Worm (Caenorhabditis elegans) whole organism, dauer: ENCODE data around the gene str-148.
"Not testable (repeated sequence)": the region's sequence is repeated elsewhere in the genome, so short reads cannot be mapped to it uniquely, and the experiment has no call there.

Experiments used
- unc-62 ChIP-seq: sonication (generic microtip); optimal IDR thresholded peaks from 2 replicates; lab custom pipeline; 2017; ENCODE audit warnings: missing biosample characterization, missing genetic modification reagents, missing genetic modification characterization

The str-148 gene

DNA sequence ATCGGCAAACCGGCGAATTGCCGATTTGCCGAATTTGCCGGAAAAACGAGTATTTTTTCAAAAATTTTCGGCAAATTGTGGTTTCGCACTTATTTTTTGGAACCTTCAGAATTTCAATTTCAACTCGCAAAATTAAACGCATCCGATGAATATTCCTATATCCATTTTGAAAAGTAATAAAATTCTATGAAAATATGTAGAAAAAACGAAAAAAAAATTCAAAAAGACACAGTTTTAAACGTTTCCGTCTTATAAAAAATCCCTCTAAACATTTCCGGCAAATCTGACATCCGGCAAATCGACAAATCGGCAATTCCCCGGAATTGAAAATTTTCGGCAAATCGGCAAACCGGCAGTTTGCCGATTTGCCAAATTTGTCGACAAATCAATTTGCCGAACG is at the start of gene str-148:
TSS of gene str-148 (plus strand) at position 301 of the 400 bp plus-strand sequence.
- TF ChIP-seq unc-62 (GFP tag; lab: Kevin White, UChicago): no peak

DNA sequence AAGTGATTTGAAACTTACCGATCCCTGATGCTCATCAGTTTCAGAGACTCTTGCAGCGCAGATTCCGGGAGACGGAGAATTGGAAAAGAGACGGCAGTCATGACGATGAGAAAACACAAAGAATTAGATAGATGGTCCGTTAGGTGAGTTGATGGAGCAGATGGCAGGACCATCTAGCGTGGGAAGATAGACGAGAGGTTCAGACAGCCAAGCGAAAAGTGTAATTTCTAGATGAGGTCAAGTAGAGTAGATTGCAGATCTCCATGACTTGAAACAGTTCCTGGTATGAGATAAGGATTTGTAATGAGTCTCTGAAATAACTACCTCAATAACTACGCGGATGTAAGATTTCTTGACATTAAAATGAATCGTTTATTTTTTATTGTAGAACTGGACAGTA is 49.7 kb upstream of the str-148 start, which contains the start of gene F45D11.11:
TSS of gene F45D11.11 (minus strand) at position 101 of the 400 bp plus-strand sequence.
- not testable (repeated sequence) for TF ChIP-seq unc-62 (GFP tag; lab: Kevin White, UChicago)

DNA sequence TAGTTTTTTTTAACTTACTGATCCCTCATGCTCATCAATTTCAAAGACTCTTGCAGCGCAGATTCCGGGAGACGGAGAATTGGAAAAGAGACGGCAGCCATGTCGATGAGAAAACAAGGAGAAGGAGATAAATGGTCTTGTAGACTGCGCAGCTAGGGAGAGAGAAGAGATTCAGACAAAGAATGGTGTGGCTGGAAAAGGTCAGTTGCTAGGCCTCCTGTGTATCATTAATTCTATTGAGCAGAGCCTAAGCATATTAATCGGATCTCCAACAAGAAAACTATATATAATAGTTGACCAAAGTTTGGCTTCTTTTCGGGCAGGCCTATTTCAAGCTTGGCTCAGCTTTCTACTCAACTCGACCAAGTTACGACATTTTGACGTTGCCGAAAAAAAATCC is 46.3 kb upstream of the str-148 start, which contains the start of gene fbxb-29:
TSS of gene fbxb-29 (minus strand) at position 101 of the 400 bp plus-strand sequence.
- no peak for TF ChIP-seq unc-62 (GFP tag; lab: Kevin White, UChicago)

DNA sequence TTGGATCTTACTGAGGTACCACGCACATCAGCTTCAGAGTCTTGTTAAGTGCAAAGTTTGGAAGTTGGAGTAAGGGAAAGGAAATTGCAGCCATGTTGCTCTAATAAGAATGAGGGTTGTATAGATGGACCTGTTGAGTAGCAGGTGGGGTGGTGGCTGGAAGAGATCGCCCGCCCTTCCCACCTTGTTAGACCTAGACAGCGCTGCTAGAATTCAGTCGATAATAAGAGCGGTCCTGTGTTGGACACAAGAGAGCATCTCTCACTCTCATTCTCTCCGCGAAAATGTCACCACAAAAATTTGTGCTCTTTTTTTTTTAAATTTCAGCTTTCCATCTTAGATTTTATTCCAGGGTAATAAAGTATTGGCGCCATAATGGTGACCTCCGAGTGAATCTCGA is 44.4 kb upstream of the str-148 start, which contains the start of the genes fbxb-30 and F45D11.5:
TSS of gene fbxb-30 (minus strand) at position 101 of the 400 bp plus-strand sequence.
TSS of gene F45D11.5 (plus strand) at position 352 of the 400 bp plus-strand sequence.
- TF ChIP-seq unc-62 (GFP tag; lab: Kevin White, UChicago): no peak

DNA sequence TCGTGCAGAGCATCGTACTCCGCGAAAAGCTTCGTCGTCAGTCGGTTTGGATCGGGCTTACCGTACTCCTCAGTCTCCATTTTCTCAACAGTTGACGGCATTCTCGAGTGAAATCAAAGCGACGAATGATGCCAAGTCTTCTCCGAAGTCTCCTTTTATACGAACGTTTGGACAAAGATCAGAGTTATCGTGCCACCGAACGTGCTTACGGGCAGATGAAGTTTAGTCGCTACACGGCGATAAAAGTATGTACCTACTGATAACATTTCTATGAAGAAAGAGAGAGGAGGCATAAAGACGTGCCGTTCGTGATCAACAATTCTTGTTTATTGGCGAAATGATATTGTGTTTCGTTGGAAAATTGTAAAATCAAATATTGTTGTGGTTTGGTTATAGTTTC is 39.4 kb upstream of the str-148 start, which contains the start of gene F45D11.14:
TSS of gene F45D11.14 (minus strand) at position 101 of the 400 bp plus-strand sequence.
- TF ChIP-seq unc-62 (GFP tag; lab: Kevin White, UChicago): not testable (repeated sequence)

DNA sequence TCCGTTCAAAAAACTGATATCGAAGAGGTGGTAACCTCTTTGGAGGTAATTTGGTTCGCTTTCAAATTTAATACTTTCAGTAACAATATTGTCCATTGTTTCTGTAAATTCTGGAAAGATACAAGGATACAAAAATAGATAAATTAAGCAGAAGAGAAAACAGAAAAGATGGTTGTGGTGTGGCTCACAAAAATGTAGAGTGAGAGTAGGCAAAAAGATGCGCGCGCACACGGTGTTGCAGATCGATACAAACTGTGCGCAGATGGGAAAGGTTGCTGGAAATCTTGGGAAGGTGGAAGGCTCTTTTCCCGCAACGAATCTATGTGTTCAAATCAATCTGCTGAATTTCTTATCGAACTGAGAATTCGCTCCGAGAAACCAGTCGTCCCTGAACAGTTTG is 21.1 kb upstream of the str-148 start, which contains the start of gene btb-11:
TSS of gene btb-11 (minus strand) at position 101 of the 400 bp plus-strand sequence.
- not testable (repeated sequence) for TF ChIP-seq unc-62 (GFP tag; lab: Kevin White, UChicago)

DNA sequence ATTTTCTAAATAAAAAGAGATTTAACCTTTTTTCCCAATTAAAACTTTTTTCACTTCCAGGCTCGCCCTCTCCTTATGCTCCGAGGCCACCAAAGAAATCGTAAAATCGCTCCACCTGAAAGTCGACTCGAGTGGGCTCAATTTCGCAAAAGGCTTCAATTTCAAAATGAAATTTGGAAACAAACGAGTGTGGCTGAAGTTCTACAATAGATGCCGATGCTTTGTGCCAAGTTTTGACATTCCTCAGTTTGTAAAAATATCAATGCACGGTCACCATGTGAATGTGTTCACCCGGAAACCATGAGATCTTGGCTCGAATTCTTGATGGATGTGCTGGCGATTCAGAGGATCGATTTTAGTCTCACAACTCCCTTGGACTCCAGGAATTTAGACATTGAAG is 19.1 kb upstream of the str-148 start, which contains the start of gene M01D1.12:
TSS of gene M01D1.12 (plus strand) at position 301 of the 400 bp plus-strand sequence.
- no peak for TF ChIP-seq unc-62 (GFP tag; lab: Kevin White, UChicago)

DNA sequence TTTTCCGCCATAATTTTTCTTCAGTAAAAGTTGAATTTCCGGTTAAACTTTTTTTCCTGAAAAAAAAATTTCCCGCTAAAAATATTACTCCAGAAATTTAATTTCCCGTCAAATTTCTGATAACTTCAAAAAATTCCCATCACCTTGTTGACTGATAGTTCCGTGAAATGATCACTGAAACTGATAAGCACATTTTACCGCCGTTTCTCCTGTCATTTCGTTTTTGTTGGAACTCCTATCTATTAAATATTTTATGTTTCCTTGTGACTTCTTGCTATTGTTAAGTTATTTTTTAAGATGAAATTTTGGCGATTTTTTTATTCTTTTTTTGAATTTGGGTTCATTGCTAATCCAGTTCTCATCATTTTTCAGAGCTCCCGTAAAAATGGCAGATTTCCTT is 17.2 kb upstream of the str-148 start, which contains the start of gene math-34:
TSS of gene math-34 (plus strand) at position 371 of the 400 bp plus-strand sequence.
- no peak for TF ChIP-seq unc-62 (GFP tag; lab: Kevin White, UChicago)

DNA sequence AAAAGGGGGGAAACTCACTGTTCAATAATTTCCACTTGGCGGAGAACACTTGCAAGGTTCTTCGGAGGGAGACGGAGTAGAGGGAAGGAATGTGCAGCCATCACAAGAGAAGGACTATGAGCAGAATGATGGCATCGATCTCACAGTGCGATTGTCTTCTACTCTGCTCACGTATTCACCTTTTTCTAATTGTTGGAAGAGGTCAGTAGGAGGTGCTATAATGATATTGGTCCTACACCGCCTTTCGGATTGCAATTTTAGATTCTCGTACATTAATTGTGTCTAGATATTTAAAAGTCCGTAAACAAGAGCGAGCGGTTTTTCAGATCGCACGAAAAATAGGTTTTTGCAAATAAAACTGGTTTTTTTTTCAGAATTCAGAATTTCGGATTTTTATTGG is 5.3 kb upstream of the str-148 start, which contains the start of gene fbxb-39:
TSS of gene fbxb-39 (minus strand) at position 101 of the 400 bp plus-strand sequence.
- no peak for TF ChIP-seq unc-62 (GFP tag; lab: Kevin White, UChicago)

DNA sequence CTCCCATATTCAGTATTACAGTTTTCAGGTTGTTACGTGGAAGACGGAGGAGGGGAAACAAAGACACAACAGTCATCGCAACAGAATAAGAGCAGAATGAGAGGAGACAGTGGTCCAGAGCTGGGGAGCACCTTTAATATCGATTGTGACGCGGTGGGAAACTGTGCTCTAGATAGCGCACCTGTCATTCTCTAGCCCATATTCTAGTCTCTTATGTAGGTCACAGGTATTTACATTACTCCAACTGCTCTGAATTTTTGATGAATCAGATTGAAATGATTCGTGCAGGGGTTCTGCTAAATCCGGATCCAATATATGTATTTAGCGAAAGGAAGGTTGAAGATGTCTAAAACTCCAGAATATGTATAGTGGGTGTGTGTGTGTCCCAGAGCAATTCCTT is 3.6 kb upstream of the str-148 start, which contains the start of gene fbxb-41:
TSS of gene fbxb-41 (minus strand) at position 101 of the 400 bp plus-strand sequence.
- TF ChIP-seq unc-62 (GFP tag; lab: Kevin White, UChicago): no peak

DNA sequence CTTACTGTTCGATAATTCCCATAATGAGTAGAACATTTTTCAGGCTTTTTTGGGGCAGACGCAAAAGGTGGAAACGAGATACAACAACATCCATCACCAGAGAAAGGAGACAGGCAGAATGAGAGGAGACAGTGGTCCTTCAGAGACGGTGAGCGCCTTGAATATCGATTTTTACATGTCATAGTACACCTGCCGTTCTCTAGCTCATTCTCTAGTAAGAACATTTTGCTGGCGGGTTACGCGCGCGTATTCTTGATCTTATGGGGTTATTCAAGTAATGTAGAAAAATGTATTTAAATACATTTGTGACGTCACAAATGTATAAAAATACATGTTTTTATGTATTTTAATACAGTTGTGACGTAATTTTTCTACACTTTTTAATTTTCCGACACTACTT is 1.9 kb upstream of the str-148 start, which contains the start of gene fbxb-45:
TSS of gene fbxb-45 (minus strand) at position 101 of the 400 bp plus-strand sequence.
- TF ChIP-seq unc-62 (GFP tag; lab: Kevin White, UChicago): not testable (repeated sequence)

DNA sequence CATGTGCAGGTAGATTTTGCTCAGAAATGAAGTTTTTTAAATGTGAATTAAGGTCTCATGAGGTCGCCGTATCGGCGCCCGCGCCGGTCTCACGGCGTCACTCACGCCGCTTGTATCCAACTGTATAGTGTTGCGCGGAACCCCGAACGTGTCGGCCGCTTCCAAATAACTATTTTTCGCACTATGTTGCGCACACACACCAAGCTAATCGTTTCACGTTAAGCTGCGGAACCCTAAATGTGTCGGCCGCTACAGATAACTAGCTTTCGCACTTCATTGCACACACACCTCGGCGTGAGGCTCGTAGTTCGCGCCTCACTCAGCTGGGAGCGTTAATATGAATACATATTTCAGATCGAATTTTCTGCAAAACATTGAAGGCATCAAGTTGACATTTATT is 1.1 kb downstream of the str-148 start:
- no peak for TF ChIP-seq unc-62 (GFP tag; lab: Kevin White, UChicago)

DNA sequence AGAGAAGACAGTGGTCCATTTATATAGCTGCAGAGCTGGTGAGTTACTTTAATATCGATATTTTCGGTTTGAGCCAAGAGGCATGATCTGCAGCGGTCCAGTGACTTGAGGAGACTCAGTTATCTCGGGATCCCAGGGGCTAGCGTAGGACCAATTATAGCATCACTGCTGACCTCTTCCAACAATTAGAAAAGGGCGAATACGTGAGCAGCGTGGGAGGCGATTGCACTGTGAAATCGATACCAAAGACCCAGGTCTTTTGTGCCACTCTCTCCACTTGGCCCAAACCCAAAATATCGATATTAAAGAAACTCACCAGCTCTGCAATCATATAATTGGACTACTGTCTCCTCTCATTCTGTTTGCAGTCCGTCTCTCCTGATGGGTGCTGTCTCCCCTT is 4.1 kb downstream of the str-148 start, which contains the start of gene fbxb-40:
TSS of gene fbxb-40 (minus strand) at position 101 of the 400 bp plus-strand sequence.
- no peak for TF ChIP-seq unc-62 (GFP tag; lab: Kevin White, UChicago)

DNA sequence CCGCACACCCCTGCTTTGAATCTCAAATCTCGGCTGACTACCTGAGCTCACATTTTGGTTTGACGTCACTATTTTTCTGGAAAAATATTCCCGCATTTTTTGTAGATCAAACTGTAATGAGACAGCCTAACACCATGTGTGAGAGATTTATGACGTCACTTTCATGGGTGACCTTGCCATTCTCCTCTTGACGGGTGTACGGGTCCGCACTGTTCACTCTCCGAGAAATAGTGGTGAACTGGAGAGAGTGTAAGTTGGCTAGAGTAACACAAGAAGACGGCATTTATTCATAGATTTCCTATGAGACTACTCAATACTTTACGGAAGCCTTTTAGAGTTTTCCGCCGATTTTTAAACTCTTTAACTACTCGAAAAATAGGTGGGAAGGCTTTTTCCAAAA is 8.9 kb downstream of the str-148 start, which contains the start of gene K02E7.7:
TSS of gene K02E7.7 (plus strand) at position 301 of the 400 bp plus-strand sequence.
- TF ChIP-seq unc-62 (GFP tag; lab: Kevin White, UChicago): not testable (repeated sequence)

DNA sequence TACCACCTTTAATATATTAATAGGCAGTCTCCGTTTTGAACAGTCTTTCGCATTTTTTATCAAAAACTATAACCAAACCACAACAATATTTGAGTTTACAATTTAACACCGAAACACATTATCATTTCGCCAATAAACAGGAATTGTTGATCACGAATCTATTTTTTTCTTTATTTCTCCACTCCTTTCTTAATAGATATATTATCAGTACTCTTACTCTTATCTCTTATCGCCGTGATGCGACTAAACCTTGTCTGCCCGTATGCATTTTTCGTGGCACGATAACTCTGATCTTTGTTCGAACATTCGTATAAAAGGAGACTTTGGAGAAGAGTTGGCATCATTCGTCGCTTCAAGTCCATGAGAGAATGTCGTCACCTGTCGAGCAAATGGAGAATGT is 11.1 kb downstream of the str-148 start:
- no peak for TF ChIP-seq unc-62 (GFP tag; lab: Kevin White, UChicago)

DNA sequence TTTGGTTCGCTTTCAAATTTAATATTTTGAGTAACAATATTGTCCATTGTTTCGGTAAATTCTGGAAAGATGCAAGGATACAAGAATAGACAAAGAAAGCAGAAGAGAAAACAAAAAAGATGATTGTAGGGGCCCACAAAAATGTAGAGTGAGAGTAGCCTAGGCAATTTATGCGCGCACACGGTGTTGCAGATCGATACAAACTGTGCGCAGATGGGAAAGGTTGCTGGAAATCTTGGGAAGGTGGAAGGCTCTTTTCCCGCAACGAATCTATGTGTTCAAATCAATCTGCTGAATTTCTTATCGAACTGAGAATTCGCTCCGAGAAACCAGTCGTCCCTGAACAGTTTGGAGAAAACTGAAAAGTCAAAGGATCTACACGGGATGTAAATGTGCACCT is 14.9 kb downstream of the str-148 start, which contains the start of gene btb-10:
TSS of gene btb-10 (minus strand) at position 101 of the 400 bp plus-strand sequence.
- not testable (repeated sequence) for TF ChIP-seq unc-62 (GFP tag; lab: Kevin White, UChicago)
